Worm (Caenorhabditis elegans) whole organism, mixed stage, embryonic: ENCODE measurements around the gene Y73B6BL.12.
A peak's percentile ranks its signal among the peaks of the same experiment; 100 is the strongest.

ENCODE experiments used
- M03D4.4 ChIP-seq: sonication (generic microtip); optimal IDR thresholded peaks from 2 replicates; lab custom pipeline; 2017; ENCODE audit warnings: mild to moderate bottlenecking, missing genetic modification characterization, missing compliant biosample characterization
- bed-3 ChIP-seq: fragments of 200-800 bp; sonication (Bioruptor generic); optimal IDR thresholded peaks from 3 replicates; lab custom pipeline; 2018; ENCODE audit warnings: mild to moderate bottlenecking, missing genetic modification characterization, moderate library complexity, missing compliant biosample characterization
- blmp-1 ChIP-seq: fragments of 150-350 bp; optimal IDR thresholded peaks from 2 replicates; lab custom pipeline; 2014; ENCODE audit warnings: missing biosample characterization, missing genetic modification characterization
- ceh-39 ChIP-seq: fragments of 150-350 bp; optimal IDR thresholded peaks from 2 replicates; lab custom pipeline; 2014; ENCODE audit warnings: missing biosample characterization, missing genetic modification characterization
- ceh-43 ChIP-seq: fragments of 200-800 bp; sonication (Bioruptor generic); optimal IDR thresholded peaks from 2 replicates; lab custom pipeline; 2018; ENCODE audit warnings: mild to moderate bottlenecking, missing genetic modification characterization, moderate library complexity, missing compliant biosample characterization
- ceh-83 ChIP-seq: fragments of 200-800 bp; sonication (Bioruptor generic); optimal IDR thresholded peaks from 2 replicates; lab custom pipeline; 2018; ENCODE audit warnings: mild to moderate bottlenecking, missing genetic modification characterization, missing compliant biosample characterization
- ces-1 ChIP-seq: fragments of 150-350 bp; optimal IDR thresholded peaks from 2 replicates; lab custom pipeline; 2014; ENCODE audit warnings: missing biosample characterization, missing genetic modification reagents, missing genetic modification characterization
- cnd-1 ChIP-seq: fragments of 200-800 bp; sonication (Bioruptor generic); optimal IDR thresholded peaks from 2 replicates; lab custom pipeline; 2018; ENCODE audit warnings: mild to moderate bottlenecking, missing genetic modification characterization, missing compliant biosample characterization
- drap-1 ChIP-seq: fragments of 200-800 bp; sonication (Bioruptor generic); optimal IDR thresholded peaks from 3 replicates; lab custom pipeline; 2018; ENCODE audit warnings: mild to moderate bottlenecking, missing genetic modification characterization, missing compliant biosample characterization
- elt-1 ChIP-seq: sonication (generic microtip); optimal IDR thresholded peaks from 2 replicates; lab custom pipeline; 2017; ENCODE audit warnings: missing genetic modification characterization, mild to moderate bottlenecking, missing compliant biosample characterization, antibody characterized with exemption, moderate library complexity, borderline replicate concordance; ENCODE audit not compliant: insufficient read depth
- elt-3 ChIP-seq: fragments of 150-350 bp; optimal IDR thresholded peaks from 2 replicates; lab custom pipeline; 2014; ENCODE audit warnings: missing biosample characterization, missing genetic modification characterization
- flh-1 ChIP-seq: fragments of 200-800 bp; sonication (Bioruptor generic); optimal IDR thresholded peaks from 2 replicates; lab custom pipeline; 2018; ENCODE audit warnings: mild to moderate bottlenecking, missing genetic modification characterization, moderate library complexity, missing compliant biosample characterization
- ham-2 ChIP-seq: fragments of 200-800 bp; sonication (Bioruptor generic); optimal IDR thresholded peaks from 2 replicates; lab custom pipeline; 2018; ENCODE audit warnings: mild to moderate bottlenecking, missing genetic modification characterization, missing compliant biosample characterization
- hlh-1 ChIP-seq: fragments of 150-350 bp; optimal IDR thresholded peaks from 2 replicates; lab custom pipeline; 2014; ENCODE audit warnings: missing biosample characterization, missing genetic modification reagents, missing genetic modification characterization
- lin-13 ChIP-seq: fragments of 150-350 bp; optimal IDR thresholded peaks from 2 replicates; lab custom pipeline; 2014; ENCODE audit warnings: missing biosample characterization, missing genetic modification characterization
- lin-32 ChIP-seq: fragments of 200-800 bp; sonication (Bioruptor generic); optimal IDR thresholded peaks from 2 replicates; lab custom pipeline; 2018; ENCODE audit warnings: mild to moderate bottlenecking, missing genetic modification characterization, missing compliant biosample characterization
- lsy-2 ChIP-seq: fragments of 150-350 bp; optimal IDR thresholded peaks from 2 replicates; lab custom pipeline; 2014; ENCODE audit warnings: missing biosample characterization, missing genetic modification characterization
- mab-5 ChIP-seq: fragments of 150-350 bp; optimal IDR thresholded peaks from 2 replicates; lab custom pipeline; 2014; ENCODE audit warnings: missing biosample characterization, missing genetic modification characterization
- mep-1 ChIP-seq: fragments of 150-350 bp; optimal IDR thresholded peaks from 2 replicates; lab custom pipeline; 2017; ENCODE audit warnings: missing biosample characterization, missing genetic modification reagents, missing genetic modification characterization, inconsistent platforms
- mls-2 ChIP-seq: sonication (generic microtip); optimal IDR thresholded peaks from 2 replicates; lab custom pipeline; 2016; ENCODE audit warnings: mild to moderate bottlenecking, missing genetic modification characterization, moderate library complexity, missing compliant biosample characterization
- nhr-12 ChIP-seq: fragments of 150-350 bp; optimal IDR thresholded peaks from 2 replicates; lab custom pipeline; 2014; ENCODE audit warnings: missing biosample characterization, missing genetic modification characterization
- nhr-2 ChIP-seq: fragments of 150-350 bp; optimal IDR thresholded peaks from 2 replicates; lab custom pipeline; 2014; ENCODE audit warnings: missing biosample characterization, missing genetic modification characterization
- nhr-237 ChIP-seq: fragments of 150-350 bp; optimal IDR thresholded peaks from 2 replicates; lab custom pipeline; 2014; ENCODE audit warnings: missing biosample characterization, missing genetic modification characterization
- nhr-28 ChIP-seq: fragments of 150-350 bp; optimal IDR thresholded peaks from 2 replicates; lab custom pipeline; 2014; ENCODE audit warnings: missing biosample characterization, missing genetic modification characterization
- nhr-76 ChIP-seq: sonication (generic microtip); optimal IDR thresholded peaks from 2 replicates; lab custom pipeline; 2017; ENCODE audit warnings: missing biosample characterization, missing genetic modification characterization
- pha-4 ChIP-seq: fragments of 150-350 bp; optimal IDR thresholded peaks from 2 replicates; lab custom pipeline; 2018; ENCODE audit warnings: missing biosample characterization, missing genetic modification reagents, missing genetic modification characterization
- sem-2 ChIP-seq: fragments of 200-800 bp; sonication (Bioruptor generic); optimal IDR thresholded peaks from 2 replicates; lab custom pipeline; 2018; ENCODE audit warnings: mild to moderate bottlenecking, missing genetic modification characterization, missing compliant biosample characterization
- snpc-4 ChIP-seq: fragments of 150-350 bp; optimal IDR thresholded peaks from 2 replicates; lab custom pipeline; 2014; ENCODE audit warnings: missing biosample characterization, missing genetic modification characterization
- sptf-1 ChIP-seq: sonication (generic microtip); optimal IDR thresholded peaks from 2 replicates; lab custom pipeline; 2017; ENCODE audit warnings: mild to moderate bottlenecking, missing genetic modification characterization, moderate library complexity, missing compliant biosample characterization
- tbx-8 ChIP-seq: fragments of 200-800 bp; sonication (Bioruptor generic); optimal IDR thresholded peaks from 2 replicates; lab custom pipeline; 2018; ENCODE audit warnings: mild to moderate bottlenecking, missing genetic modification characterization, moderate library complexity, missing compliant biosample characterization
- unc-120 ChIP-seq: sonication (generic microtip); optimal IDR thresholded peaks from 2 replicates; lab custom pipeline; 2017; ENCODE audit warnings: missing genetic modification characterization, missing compliant biosample characterization; ENCODE audit not compliant: poor library complexity, severe bottlenecking
- unc-39 ChIP-seq: fragments of 150-350 bp; optimal IDR thresholded peaks from 2 replicates; lab custom pipeline; 2014; ENCODE audit warnings: missing biosample characterization, missing genetic modification characterization
- unc-62 ChIP-seq: fragments of 150-350 bp; optimal IDR thresholded peaks from 2 replicates; lab custom pipeline; 2014; ENCODE audit warnings: missing biosample characterization, missing genetic modification reagents, missing genetic modification characterization
- zip-8 ChIP-seq: fragments of 150-350 bp; optimal IDR thresholded peaks from 2 replicates; lab custom pipeline; 2014; ENCODE audit warnings: missing biosample characterization, missing genetic modification characterization
- ztf-11 ChIP-seq: fragments of 150-350 bp; optimal IDR thresholded peaks from 2 replicates; lab custom pipeline; 2014; ENCODE audit warnings: missing biosample characterization, missing genetic modification characterization

Y73B6BL.12 gene

DNA sequence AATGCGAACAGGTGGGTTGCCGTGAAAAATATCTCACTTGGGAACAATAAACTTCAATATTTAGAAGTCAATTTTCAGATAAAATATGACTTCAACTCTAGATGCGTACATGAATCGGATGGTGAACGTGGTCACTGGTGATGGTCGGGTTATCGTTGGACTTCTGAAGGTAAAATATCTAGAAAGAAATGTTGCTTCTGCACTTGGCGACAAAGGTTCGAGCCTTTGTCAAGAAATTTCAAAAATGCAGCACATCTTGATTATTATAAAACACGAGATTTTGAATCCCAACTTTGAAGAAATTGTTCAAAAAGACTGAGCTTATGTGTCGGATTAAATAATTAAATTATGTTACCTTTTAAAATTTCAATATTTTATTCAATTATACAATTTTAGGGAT is 9.2 kb upstream of the Y73B6BL.12 start, which contains the start of gene lsm-8:
Gene lsm-8 (plus strand): TSS at position 79 of the 400 bp plus-strand sequence.
- TF ChIP-seq mab-5 (tag; lab: Kevin White, UChicago) (no peak), nhr-28 (no peak), ham-2 (GFP tag; lab: Kevin White, UChicago) (no peak), snpc-4 (tag; lab: Kevin White, UChicago) (no peak), bed-3 (GFP tag; lab: Kevin White, UChicago) (no peak), ceh-39 (tag; lab: Kevin White, UChicago) (no peak), lin-13 (tag; lab: Kevin White, UChicago) (no peak), lin-32 (GFP tag; lab: Kevin White, UChicago) (no peak), mep-1 (no peak), mls-2 (tag; lab: Kevin White, UChicago) (no peak), unc-62 (GFP tag; lab: Kevin White, UChicago) (no peak), ztf-11 (tag; lab: Kevin White, UChicago) (no peak), zip-8 (tag; lab: Kevin White, UChicago) (no peak), elt-3 (tag; lab: Kevin White, UChicago) (no peak)
- TF ChIP-seq, all 35 proteins: peak for 0

ce11 chrIV:6325772-6326171 is 8.5 kb upstream of the Y73B6BL.12 start:
- no peak for TF ChIP-seq snpc-4 (tag; lab: Kevin White, UChicago)
- no peak for TF ChIP-seq zip-8 (tag; lab: Kevin White, UChicago)
- no peak for TF ChIP-seq lin-32 (GFP tag; lab: Kevin White, UChicago)
- TF ChIP-seq mep-1: no peak
- TF ChIP-seq M03D4.4: no peak
- no peak for TF ChIP-seq nhr-28
- TF ChIP-seq sptf-1 (tag; lab: Kevin White, UChicago): no peak
- TF ChIP-seq drap-1: no peak
- no peak for TF ChIP-seq mls-2 (tag; lab: Kevin White, UChicago)
- no peak for TF ChIP-seq mab-5 (tag; lab: Kevin White, UChicago)
- no peak for TF ChIP-seq blmp-1 (tag; lab: Kevin White, UChicago)
- TF ChIP-seq tbx-8 (GFP tag; lab: Kevin White, UChicago): no peak
- no peak for TF ChIP-seq flh-1 (GFP tag; lab: Kevin White, UChicago)
- no peak for TF ChIP-seq elt-3 (tag; lab: Kevin White, UChicago)

- TF ChIP-seq drap-1 (peak; percentile 72), mls-2 (tag; lab: Kevin White, UChicago) (peak; percentile 72), bed-3 (GFP tag; lab: Kevin White, UChicago) (peak; percentile 22), elt-1 (tag; lab: Kevin White, UChicago) (no peak), mep-1 (peak; percentile 84), ztf-11 (tag; lab: Kevin White, UChicago) (no peak), tbx-8 (GFP tag; lab: Kevin White, UChicago) (no peak), snpc-4 (tag; lab: Kevin White, UChicago) (no peak), ceh-83 (GFP tag; lab: Kevin White, UChicago) (no peak), lsy-2 (tag; lab: Kevin White, UChicago) (peak; percentile 97), cnd-1 (tag; lab: Kevin White, UChicago) (peak; percentile 65), elt-3 (tag; lab: Kevin White, UChicago) (no peak), hlh-1 (tag; lab: Kevin White, UChicago) (peak; percentile 78), sptf-1 (tag; lab: Kevin White, UChicago) (peak; percentile 86), nhr-28 (no peak), pha-4 (tag; lab: Kevin White, UChicago) (peak; percentile 98), lin-13 (tag; lab: Kevin White, UChicago) (peak; percentile 92), mab-5 (tag; lab: Kevin White, UChicago) (no peak), nhr-76 (tag; lab: Kevin White, UChicago) (no peak), ceh-43 (no peak), nhr-237 (tag; lab: Kevin White, UChicago) (peak; percentile 93), sem-2 (no peak), ham-2 (GFP tag; lab: Kevin White, UChicago) (peak; percentile 64), blmp-1 (tag; lab: Kevin White, UChicago) (no peak), unc-39 (tag; lab: Kevin White, UChicago) (no peak), flh-1 (GFP tag; lab: Kevin White, UChicago) (no peak), zip-8 (tag; lab: Kevin White, UChicago) (no peak), ceh-39 (tag; lab: Kevin White, UChicago) (peak; percentile 80), M03D4.4 (peak; percentile 76), unc-120 (tag; lab: Kevin White, UChicago) (peak; percentile 68), unc-62 (GFP tag; lab: Kevin White, UChicago) (peak; percentile 69), ces-1 (GFP tag; lab: Kevin White, UChicago) (peak; percentile 76), lin-32 (GFP tag; lab: Kevin White, UChicago) (peak; percentile 47), nhr-2 (tag; lab: Kevin White, UChicago) (peak; percentile 46), nhr-12 (tag; lab: Kevin White, UChicago) (no peak)
These were observed 6.5 kb upstream of the Y73B6BL.12 start, which contains the start of gene sqd-1 for ce11 chrIV:6323654-6324224. sqd-1 (plus strand) TSS chrIV:6324174.
